Fruit fly (Drosophila melanogaster) whole organism, embryonic: ENCODE measurements around the gene CG31473.

Experiments used
- Antp ChIP-seq: fragments of 200-800 bp; sonication (Bioruptor generic); optimal IDR thresholded peaks from 3 replicates; lab custom pipeline; 2016; ENCODE audit warnings: missing biosample characterization, missing genetic modification characterization
- CG10209 ChIP-seq: fragments of 200-800 bp; sonication (Bioruptor generic); optimal IDR thresholded peaks from 3 replicates; lab custom pipeline; 2017; ENCODE audit warnings: missing biosample characterization, mild to moderate bottlenecking, missing genetic modification characterization, missing genetic modification reagents
- CG10543 ChIP-seq: fragments of 200-800 bp; sonication (Bioruptor generic); optimal IDR thresholded peaks from 3 replicates; lab custom pipeline; 2017; ENCODE audit warnings: missing biosample characterization, mild to moderate bottlenecking, missing genetic modification characterization, moderate library complexity
- CG11398 ChIP-seq: fragments of 200-800 bp; sonication (Bioruptor generic); optimal IDR thresholded peaks from 2 replicates; lab custom pipeline; 2016; ENCODE audit warnings: missing biosample characterization, missing genetic modification characterization
- CG15011 ChIP-seq: fragments of 200-800 bp; sonication (Bioruptor generic); optimal IDR thresholded peaks from 3 replicates; lab custom pipeline; 2018; ENCODE audit warnings: missing biosample characterization, mild to moderate bottlenecking, missing genetic modification characterization
- CG1603 ChIP-seq: fragments of 200-800 bp; sonication (Bioruptor generic); optimal IDR thresholded peaks from 2 replicates; lab custom pipeline; 2019; ENCODE audit warnings: missing biosample characterization, mild to moderate bottlenecking, missing genetic modification characterization, moderate library complexity
- CG18262 ChIP-seq: fragments of 200-800 bp; optimal IDR thresholded peaks from 3 replicates; lab custom pipeline; 2019; ENCODE audit warnings: missing biosample characterization, mild to moderate bottlenecking, missing genetic modification characterization, moderate library complexity
- CG2889 ChIP-seq: fragments of 200-800 bp; sonication (Bioruptor generic); IDR thresholded peaks from 3 replicates; pipeline ENCODE4 v1.3.6; 2022; ENCODE audit warnings: missing biosample characterization, missing genetic modification characterization
- CG31441 ChIP-seq: fragments of 200-800 bp; sonication (Bioruptor generic); IDR thresholded peaks from 2 replicates; pipeline ENCODE4 v1.3.6; 2022; ENCODE audit warnings: missing biosample characterization, missing genetic modification characterization
- CG34224 ChIP-seq: fragments of 200-800 bp; sonication (Bioruptor generic); IDR thresholded peaks from 3 replicates; pipeline ENCODE4 v1.3.6; 2022; ENCODE audit warnings: missing biosample characterization, missing genetic modification characterization; ENCODE audit not compliant: partially characterized antibody
- CG4404 ChIP-seq: fragments of 200-800 bp; sonication (Bioruptor generic); IDR thresholded peaks from 2 replicates; pipeline ENCODE4 v1.3.6; 2022; ENCODE audit warnings: missing biosample characterization, missing genetic modification characterization
- CG5245 ChIP-seq: fragments of 200-800 bp; sonication (Bioruptor generic); optimal IDR thresholded peaks from 3 replicates; lab custom pipeline; 2016; ENCODE audit warnings: missing biosample characterization, missing genetic modification characterization
- CG5953 ChIP-seq: fragments of 200-800 bp; sonication (Bioruptor generic); IDR thresholded peaks from 2 replicates; pipeline ENCODE4 v1.3.6; 2022; ENCODE audit warnings: missing biosample characterization, missing genetic modification characterization
- CG6654 ChIP-seq: fragments of 200-800 bp; sonication (Bioruptor generic); optimal IDR thresholded peaks from 2 replicates; lab custom pipeline; 2017; ENCODE audit warnings: missing biosample characterization, mild to moderate bottlenecking, missing genetic modification characterization
- CG6854 ChIP-seq: fragments of 200-800 bp; sonication (Bioruptor generic); optimal IDR thresholded peaks from 3 replicates; lab custom pipeline; 2017; ENCODE audit warnings: missing biosample characterization, mild to moderate bottlenecking, missing genetic modification characterization
- CG7786 ChIP-seq: fragments of 200-800 bp; sonication (Bioruptor generic); optimal IDR thresholded peaks from 2 replicates; lab custom pipeline; 2016; ENCODE audit warnings: missing biosample characterization, missing genetic modification characterization
- CG9876 ChIP-seq: fragments of 200-800 bp; sonication (Bioruptor generic); optimal IDR thresholded peaks from 2 replicates; lab custom pipeline; 2016; ENCODE audit warnings: missing biosample characterization, missing genetic modification characterization
- Deaf1 ChIP-seq: fragments of 200-800 bp; optimal IDR thresholded peaks from 3 replicates; lab custom pipeline; 2019; ENCODE audit warnings: missing biosample characterization, mild to moderate bottlenecking, missing genetic modification characterization, moderate library complexity
- HmgZ ChIP-seq: fragments of 200-800 bp; sonication (Bioruptor generic); optimal IDR thresholded peaks from 2 replicates; lab custom pipeline; 2018; ENCODE audit warnings: missing biosample characterization, mild to moderate bottlenecking, missing genetic modification characterization
- Hr78 ChIP-seq, 2 experiments: fragments of 200-800 bp in 1 of 2; fragments of >200 bp in 1 of 2; sonication (Bioruptor generic) in 1 of 2; optimal IDR thresholded peaks; 2 replicates each; lab custom pipeline; 2017 to 2019; ENCODE audit warnings: missing biosample characterization in 2 of 2, missing genetic modification characterization in 2 of 2, mild to moderate bottlenecking in 1 of 2, moderate library complexity in 1 of 2
- MBD-R2 ChIP-seq: fragments of 200-800 bp; sonication (Bioruptor generic); IDR thresholded peaks from 2 replicates; pipeline ENCODE4 v1.3.6; 2022; ENCODE audit warnings: missing biosample characterization, missing genetic modification characterization
- Max ChIP-seq: fragments of 200-800 bp; sonication (Bioruptor generic); optimal IDR thresholded peaks from 2 replicates; lab custom pipeline; 2016; ENCODE audit warnings: missing biosample characterization, mild to moderate bottlenecking, missing genetic modification characterization
- Meics ChIP-seq: fragments of 200-800 bp; sonication (Bioruptor generic); optimal IDR thresholded peaks from 2 replicates; lab custom pipeline; 2017; ENCODE audit warnings: missing biosample characterization, mild to moderate bottlenecking, missing genetic modification characterization
- Pdp1 ChIP-seq, 2 experiments: fragments of 200-800 bp; sonication (Bioruptor generic); optimal IDR thresholded peaks; 3 replicates each; lab custom pipeline; 2016; ENCODE audit warnings: missing biosample characterization in 2 of 2, missing genetic modification characterization in 2 of 2, mild to moderate bottlenecking in 1 of 2, moderate library complexity in 1 of 2
- Trl ChIP-seq, 3 experiments: fragments of >200 bp in 2 of 3; fragments of 200-800 bp in 1 of 3; sonication (Bioruptor generic) in 1 of 3; optimal IDR thresholded peaks; 2 replicates in 1 of 3; 3 replicates in 2 of 3; lab custom pipeline; 2016 to 2017; ENCODE audit warnings: missing biosample characterization in 1 of 3, missing genetic modification characterization in 1 of 3
- Xbp1 ChIP-seq: fragments of 200-800 bp; sonication (Bioruptor generic); optimal IDR thresholded peaks from 3 replicates; lab custom pipeline; 2016; ENCODE audit warnings: missing biosample characterization, mild to moderate bottlenecking, missing genetic modification characterization
- Xrp1 ChIP-seq: fragments of 200-800 bp; sonication (Bioruptor generic); IDR thresholded peaks from 2 replicates; pipeline ENCODE4 v1.3.6; 2022; ENCODE audit warnings: missing biosample characterization, missing genetic modification characterization
- abd-A ChIP-seq: fragments of 200-800 bp; sonication (Bioruptor generic); optimal IDR thresholded peaks from 3 replicates; lab custom pipeline; 2019; ENCODE audit warnings: missing biosample characterization, mild to moderate bottlenecking, missing genetic modification characterization, moderate library complexity
- bsh ChIP-seq, 2 experiments: fragments of 200-800 bp; sonication (Bioruptor generic); optimal IDR thresholded peaks; 2 replicates each; lab custom pipeline; 2017 to 2018; ENCODE audit warnings: mild to moderate bottlenecking in 2 of 2, missing biosample characterization in 2 of 2, missing genetic modification characterization in 2 of 2, moderate library complexity in 1 of 2
- chn ChIP-seq: fragments of 200-800 bp; sonication (Bioruptor generic); optimal IDR thresholded peaks from 2 replicates; lab custom pipeline; 2016; ENCODE audit warnings: missing biosample characterization, missing genetic modification characterization
- corto ChIP-seq: fragments of 200-800 bp; sonication (Bioruptor generic); optimal IDR thresholded peaks from 2 replicates; lab custom pipeline; 2016; ENCODE audit warnings: missing biosample characterization, mild to moderate bottlenecking, missing genetic modification characterization, moderate library complexity
- gro ChIP-seq: fragments of 200-800 bp; sonication (Bioruptor generic); optimal IDR thresholded peaks from 2 replicates; lab custom pipeline; 2016; ENCODE audit warnings: missing biosample characterization, missing genetic modification characterization
- otp ChIP-seq: fragments of 200-800 bp; sonication (Bioruptor generic); IDR thresholded peaks from 3 replicates; pipeline ENCODE4, ENCODE4 v1.3.6; 2022; ENCODE audit warnings: missing biosample characterization, missing genetic modification characterization
- prd ChIP-seq, 3 experiments: fragments of >200 bp in 2 of 3; fragments of 200-800 bp in 1 of 3; sonication (Bioruptor generic) in 1 of 3; optimal IDR thresholded peaks in 2 of 3; IDR thresholded peaks in 1 of 3; 2 replicates in 2 of 3; 3 replicates in 1 of 3; pipeline versions ENCODE4 v1.3.6 to Lab custom; 2017 to 2022; ENCODE audit warnings: missing biosample characterization in 1 of 3, missing genetic modification characterization in 1 of 3
- pros ChIP-seq: fragments of 200-800 bp; sonication (Bioruptor generic); optimal IDR thresholded peaks from 3 replicates; lab custom pipeline; 2019; ENCODE audit warnings: missing biosample characterization, mild to moderate bottlenecking, missing genetic modification characterization, moderate library complexity
- psq ChIP-seq: fragments of 200-800 bp; sonication (Bioruptor generic); optimal IDR thresholded peaks from 2 replicates; lab custom pipeline; 2017; ENCODE audit warnings: missing biosample characterization, missing genetic modification characterization
- rib ChIP-seq: fragments of 200-800 bp; sonication (Bioruptor generic); IDR thresholded peaks from 2 replicates; pipeline ENCODE4 v1.3.6; 2022; ENCODE audit warnings: missing biosample characterization, missing genetic modification characterization
- sisA ChIP-seq: fragments of 200-800 bp; sonication (Bioruptor generic); IDR thresholded peaks from 2 replicates; pipeline ENCODE4 v1.3.6; 2022; ENCODE audit warnings: missing biosample characterization, missing genetic modification characterization
- so ChIP-seq: fragments of 200-800 bp; sonication (Bioruptor generic); IDR thresholded peaks from 3 replicates; pipeline ENCODE4 v1.3.6; 2022; ENCODE audit warnings: missing biosample characterization, missing genetic modification characterization
- stwl ChIP-seq: fragments of 200-800 bp; sonication (Bioruptor generic); optimal IDR thresholded peaks from 3 replicates; lab custom pipeline; 2018; ENCODE audit warnings: missing biosample characterization, mild to moderate bottlenecking, missing genetic modification characterization, moderate library complexity
- usp ChIP-seq: fragments of >200 bp; optimal IDR thresholded peaks from 2 replicates; lab custom pipeline; 2017; ENCODE audit warnings: missing biosample characterization, missing genetic modification characterization
- wor ChIP-seq: fragments of 200-800 bp; sonication (Bioruptor generic); IDR thresholded peaks from 2 replicates; pipeline ENCODE4 v1.3.6; 2022; ENCODE audit warnings: missing biosample characterization, missing genetic modification characterization

CG31473 gene

dm6 chr3R:7809662-7810621 lies 1.7 kb upstream of the CG31473 start, which contains the start of the genes CG2993 and sgll (continued):
- TF ChIP-seq Hr78 (GFP tag; optimal IDR thresholded peaks at IDR 0.05; lab: Kevin White, UChicago) (no peak), Trl (optimal IDR thresholded peaks at IDR 0.05; lab: Kevin White, UChicago) (no peak), Trl (GFP tag; optimal IDR thresholded peaks at IDR 0.05; lab: Kevin White, UChicago) (peak; percentile 98), Max (peak; percentile 73), CG1603 (tag; lab: Kevin White, UChicago) (peak; percentile 95), CG31441 (peak; percentile 76), so (GFP tag; lab: Robert Waterston, UW) (peak; percentile 57; the same call in 2 of the 3 replicates), psq (GFP tag; lab: Kevin White, UChicago) (peak; percentile 83), CG9876 (GFP tag; lab: Kevin White, UChicago) (peak; percentile 97), usp (GFP tag; lab: Kevin White, UChicago) (no peak), stwl (tag; lab: Kevin White, UChicago) (peak; percentile 92), Xbp1 (GFP tag; lab: Kevin White, UChicago) (peak; percentile 98), pros (GFP tag; lab: Kevin White, UChicago) (no peak), MBD-R2 (GFP tag; lab: Robert Waterston, UW) (peak; percentile 62), CG7786 (GFP tag; lab: Kevin White, UChicago) (peak; percentile 88), abd-A (tag; lab: Kevin White, UChicago) (no peak)

DNA sequence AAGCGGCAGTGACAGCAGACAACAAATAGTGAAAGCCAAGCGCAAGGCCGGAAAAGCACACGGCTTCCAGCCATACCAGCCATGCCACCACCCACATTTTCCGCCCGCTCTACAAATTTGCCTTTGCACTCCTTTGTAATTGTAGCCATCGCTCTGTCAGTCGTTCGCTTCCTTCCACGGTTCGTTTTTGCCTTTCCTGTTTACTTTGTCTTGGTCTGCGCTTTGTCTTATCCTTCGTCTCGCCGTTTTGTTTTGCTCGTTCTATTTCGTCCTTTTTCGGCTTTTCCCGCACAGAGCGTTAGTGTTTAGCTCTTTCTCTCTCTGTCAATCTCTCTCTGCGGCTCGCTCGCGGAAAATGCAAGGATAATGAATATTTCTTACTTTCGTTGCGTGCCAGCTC lies 1.9 kb downstream of the CG31473 start:
- TF ChIP-seq HmgZ (tag; lab: Kevin White, UChicago) (no peak), CG5953 (GFP tag; lab: Robert Waterston, UW) (no peak), Trl (optimal IDR thresholded peaks at IDR 0.05; lab: Kevin White, UChicago) (peak; percentile 33 to 48), Trl (GFP tag; optimal IDR thresholded peaks at IDR 0.05; lab: Kevin White, UChicago) (no peak), psq (GFP tag; lab: Kevin White, UChicago) (peak; percentile 73), rib (GFP tag; lab: Robert Waterston, UW) (no peak), Deaf1 (tag; lab: Kevin White, UChicago) (peak; percentile 48), Antp (GFP tag; lab: Kevin White, UChicago) (no peak)

dm6 chr3R:7813981-7814529 lies 2.4 kb downstream of the CG31473 start, which contains the start of gene CG34384:
CG34384 (plus strand) TSS chr3R:7814361.
- TF ChIP-seq CG18262 (tag; lab: Kevin White, UChicago) (peak; percentile 75), sisA (peak; percentile 17; the same call in 1 of the 2 replicates), Meics (GFP tag; lab: Kevin White, UChicago) (peak; percentile 83), prd (optimal IDR thresholded peaks at IDR 0.05; lab: Kevin White, UChicago) (no peak), prd (GFP tag; IDR thresholded peaks at IDR 0.05; lab: Robert Waterston, UW) (peak; percentile 53; the same call in 1 of the 3 replicates), CG6854 (GFP tag; lab: Kevin White, UChicago) (peak; percentile 65), CG2889 (no peak), chn (no peak), bsh (GFP tag; optimal IDR thresholded peaks at IDR 0.05; lab: Kevin White, UChicago) (no peak), Pdp1 (GFP tag; optimal IDR thresholded peaks at IDR 0.05; lab: Kevin White, UChicago) (peak; percentile 21 to 51), CG6654 (GFP tag; lab: Kevin White, UChicago) (peak; percentile 30), corto (GFP tag; lab: Kevin White, UChicago) (no peak), Xrp1 (peak; percentile 57; the same call in 1 of the 2 replicates), Antp (GFP tag; lab: Kevin White, UChicago) (peak; percentile 40), wor (GFP tag; lab: Robert Waterston, UW) (no peak), CG5245 (GFP tag; lab: Kevin White, UChicago) (peak; percentile 42), CG10209 (GFP tag; lab: Kevin White, UChicago) (peak; percentile 33), CG10543 (GFP tag; lab: Kevin White, UChicago) (peak; percentile 84), otp (GFP tag; lab: Robert Waterston, UW) (no peak), CG15011 (GFP tag; lab: Kevin White, UChicago) (peak; percentile 64), CG34224 (no peak), CG4404 (GFP tag; lab: Robert Waterston, UW) (0 out of 2 replicates have a peak, but pooled peaks have one; percentile 16), CG11398 (GFP tag; lab: Kevin White, UChicago) (no peak), gro (GFP tag; lab: Kevin White, UChicago) (peak; percentile 24)
